Worm (Caenorhabditis elegans): ENCODE measurements around the gene sra-9.

- no peak for TF ChIP-seq him-1 (tag; optimal IDR thresholded peaks at IDR 0.05)
- no peak for TF ChIP-seq dao-5 (tag; optimal IDR thresholded peaks at IDR 0.05)
Measured at ce11 chrII:9521570-9521969, 10.5 kb upstream of the sra-9 start, which contains the start of gene sra-1.
